Worm (Caenorhabditis elegans) whole organism, L4 larva: ENCODE measurements around the gene Y39E4B.6.
A peak's percentile ranks its signal among the peaks of the same experiment; 100 is the strongest.

ENCODE experiments used
- F49E8.2 ChIP-seq: sonication (generic microtip); optimal IDR thresholded peaks from 2 replicates; lab custom pipeline; 2016; ENCODE audit warnings: missing compliant biosample characterization, mild to moderate bottlenecking, missing genetic modification characterization, borderline replicate concordance
- R02D3.7 ChIP-seq: fragments of 150-350 bp; sonication (generic microtip); optimal IDR thresholded peaks from 3 replicates; lab custom pipeline; 2014; ENCODE audit warnings: missing biosample characterization, missing genetic modification characterization
- aha-1 ChIP-seq: fragments of 150-350 bp; peaks from one replicate; lab custom pipeline; 2014; ENCODE audit warnings: missing biosample characterization, missing genetic modification characterization
- attf-4 ChIP-seq: sonication (generic microtip); optimal IDR thresholded peaks from 3 replicates; lab custom pipeline; 2017; ENCODE audit warnings: missing biosample characterization, missing genetic modification characterization
- ceh-62 ChIP-seq: sonication (generic microtip); optimal IDR thresholded peaks from 2 replicates; lab custom pipeline; 2017; ENCODE audit warnings: missing biosample characterization, missing genetic modification characterization
- ces-1 ChIP-seq: fragments of 150-350 bp; sonication (generic microtip); optimal IDR thresholded peaks from 4 replicates; lab custom pipeline; 2014; ENCODE audit warnings: missing biosample characterization, missing genetic modification reagents, missing genetic modification characterization
- ctbp-1 ChIP-seq: fragments of 200-800 bp; sonication (Bioruptor generic); IDR thresholded peaks from 2 replicates; pipeline ENCODE4 v1.3.6; 2022; ENCODE audit warnings: missing genetic modification reagents, missing genetic modification characterization, missing compliant biosample characterization
- daf-12 ChIP-seq: fragments of 150-350 bp; optimal IDR thresholded peaks from 2 replicates; lab custom pipeline; 2014; ENCODE audit warnings: missing biosample characterization, missing genetic modification reagents, missing genetic modification characterization
- daf-16 ChIP-seq, 3 experiments: sonication (generic microtip); optimal IDR thresholded peaks; 2 replicates each; lab custom pipeline; 2016 to 2017; ENCODE audit warnings: missing genetic modification characterization in 3 of 3, missing genetic modification reagents in 3 of 3, mild to moderate bottlenecking in 2 of 3, missing compliant biosample characterization in 2 of 3, missing biosample characterization in 1 of 3, moderate library complexity in 1 of 3
- dmd-8 ChIP-seq: fragments of 200-800 bp; sonication (Bioruptor generic); IDR thresholded peaks from 2 replicates; pipeline ENCODE4 v1.3.6; 2022; ENCODE audit warnings: missing genetic modification characterization, missing compliant biosample characterization
- fkh-10 ChIP-seq: fragments of 150-350 bp; optimal IDR thresholded peaks from 2 replicates; lab custom pipeline; 2014; ENCODE audit warnings: missing biosample characterization, missing genetic modification reagents, missing genetic modification characterization
- gei-8 ChIP-seq: fragments of 200-800 bp; sonication (Bioruptor generic); optimal IDR thresholded peaks from 2 replicates; lab custom pipeline; 2018; ENCODE audit warnings: mild to moderate bottlenecking, missing genetic modification characterization, missing compliant biosample characterization
- hmg-1.1 ChIP-seq: fragments of 200-800 bp; sonication (Bioruptor generic); IDR thresholded peaks from 2 replicates; pipeline ENCODE4 v1.3.6; 2022; ENCODE audit warnings: missing genetic modification reagents, missing genetic modification characterization, missing compliant biosample characterization
- lin-15B ChIP-seq: fragments of 150-350 bp; sonication (generic microtip); optimal IDR thresholded peaks from 3 replicates; lab custom pipeline; 2014; ENCODE audit warnings: missing biosample characterization, missing genetic modification characterization
- lin-38 ChIP-seq: fragments of 200-800 bp; sonication (Bioruptor generic); IDR thresholded peaks from 2 replicates; pipeline ENCODE4 v1.3.6; 2022; ENCODE audit warnings: missing genetic modification reagents, missing genetic modification characterization, missing compliant biosample characterization
- madf-5 ChIP-seq, 2 experiments: fragments of 200-800 bp; sonication (Bioruptor generic); IDR thresholded peaks; 2 replicates each; pipeline ENCODE4 v1.3.6; 2022; ENCODE audit warnings: missing compliant biosample characterization in 2 of 2, missing genetic modification characterization in 2 of 2
- mdl-1 ChIP-seq, 2 experiments: fragments of 150-350 bp in 1 of 2; sonication (generic microtip) in 1 of 2; optimal IDR thresholded peaks; 2 replicates each; lab custom pipeline; 2014 to 2017; ENCODE audit warnings: missing biosample characterization in 2 of 2, missing genetic modification characterization in 2 of 2
- mdt-29 ChIP-seq: fragments of 200-800 bp; sonication (Bioruptor generic); IDR thresholded peaks from 2 replicates; pipeline ENCODE4 v1.3.6; 2022; ENCODE audit warnings: missing genetic modification reagents, missing genetic modification characterization, missing compliant biosample characterization
- mxl-3 ChIP-seq: fragments of 200-800 bp; sonication (Bioruptor generic); optimal IDR thresholded peaks from 2 replicates; lab custom pipeline; 2018; ENCODE audit warnings: mild to moderate bottlenecking, missing genetic modification characterization, missing compliant biosample characterization
- nhr-102 ChIP-seq: sonication (generic microtip); optimal IDR thresholded peaks from 2 replicates; lab custom pipeline; 2016; ENCODE audit warnings: mild to moderate bottlenecking, missing genetic modification characterization, moderate library complexity, missing compliant biosample characterization
- nhr-237 ChIP-seq: sonication (generic microtip); optimal IDR thresholded peaks from 2 replicates; lab custom pipeline; 2017; ENCODE audit warnings: missing biosample characterization, missing genetic modification characterization
- nhr-48 ChIP-seq: sonication (generic microtip); optimal IDR thresholded peaks from 2 replicates; lab custom pipeline; 2016; ENCODE audit warnings: mild to moderate bottlenecking, missing genetic modification characterization, missing compliant biosample characterization
- nhr-76 ChIP-seq: fragments of 150-350 bp; optimal IDR thresholded peaks from 2 replicates; lab custom pipeline; 2014; ENCODE audit warnings: missing biosample characterization, missing genetic modification characterization
- pqm-1 ChIP-seq: sonication (generic microtip); optimal IDR thresholded peaks from 2 replicates; lab custom pipeline; 2017; ENCODE audit warnings: missing biosample characterization, missing genetic modification characterization
- snpc-1.2 ChIP-seq: fragments of 200-800 bp; sonication (Bioruptor generic); IDR thresholded peaks from 2 replicates; pipeline ENCODE4 v1.3.6; 2022; ENCODE audit warnings: missing genetic modification reagents, missing genetic modification characterization, missing compliant biosample characterization
- tag-97 ChIP-seq: fragments of 200-800 bp; sonication (Bioruptor generic); IDR thresholded peaks from 2 replicates; pipeline ENCODE4 v1.3.6; 2022; ENCODE audit warnings: missing genetic modification characterization, missing compliant biosample characterization
- unc-62 ChIP-seq, 3 experiments: fragments of 150-350 bp in 1 of 3; sonication (generic microtip); optimal IDR thresholded peaks in 2 of 3; peaks in 1 of 3; 1 replicate in 1 of 3; 2 replicates in 2 of 3; lab custom pipeline; 2014 to 2017; ENCODE audit warnings: missing biosample characterization in 3 of 3, missing genetic modification characterization in 3 of 3, missing genetic modification reagents in 3 of 3, missing genotype in 1 of 3
- vab-7 ChIP-seq: fragments of 200-800 bp; sonication (Bioruptor generic); IDR thresholded peaks from 2 replicates; pipeline ENCODE4 v1.3.6; 2022; ENCODE audit warnings: missing genetic modification reagents, missing genetic modification characterization, missing compliant biosample characterization
- ztf-7 ChIP-seq: fragments of 150-350 bp; optimal IDR thresholded peaks from 2 replicates; lab custom pipeline; 2014; ENCODE audit warnings: missing biosample characterization, missing genetic modification characterization

The Y39E4B.6 gene

ce11 chrIII:13119520-13119919 lies 49.0 kb downstream of the Y39E4B.6 start, which contains the start of gene zig-8:
Gene zig-8, plus strand, starts transcription at chrIII:13119820.
- TF ChIP-seq tag-97: no peak
- peak; percentile 23 for TF ChIP-seq aha-1 (tag; lab: Kevin White, UChicago)
- TF ChIP-seq ceh-62 (tag; lab: Kevin White, UChicago): no peak
- TF ChIP-seq ctbp-1 (GFP tag; lab: Robert Waterston, UW): peak; percentile 23; the same call in 1 of the 2 replicates
- no peak for TF ChIP-seq gei-8 (GFP tag; lab: Kevin White, UChicago)

DNA sequence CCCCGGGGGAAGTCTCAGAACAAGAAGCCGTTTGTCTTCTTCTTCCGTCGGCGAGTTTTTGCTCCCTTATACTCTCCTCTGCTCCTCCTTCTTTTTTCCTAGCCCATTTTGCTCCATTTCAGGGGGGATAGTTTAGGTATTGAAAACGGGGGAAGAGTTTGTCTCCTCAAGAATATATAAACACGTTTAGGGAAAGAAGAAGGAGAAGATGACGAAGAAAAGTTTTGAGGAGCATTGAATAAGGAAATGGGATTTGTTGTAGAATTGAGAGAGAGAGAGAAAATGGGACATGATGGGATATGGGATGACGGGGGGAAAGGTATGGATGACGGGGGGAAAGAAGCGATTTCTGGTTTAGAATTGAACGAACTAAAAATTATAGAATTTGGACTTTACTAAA lies 52.9 kb downstream of the Y39E4B.6 start:
- TF ChIP-seq daf-16 (GFP tag; optimal IDR thresholded peaks at IDR 0.05; lab: Kevin White, UChicago) (no peak), daf-16 (tag; optimal IDR thresholded peaks at IDR 0.05; lab: Kevin White, UChicago) (no peak), mdt-29 (no peak), unc-62 (GFP tag; optimal IDR thresholded peaks at IDR 0.05 in 1 of 2; lab: Kevin White, UChicago) (peak in 1 of 2 experiments; percentile 38), unc-62 (tag; optimal IDR thresholded peaks at IDR 0.05; lab: Kevin White, UChicago) (no peak), nhr-48 (tag; lab: Kevin White, UChicago) (no peak), hmg-1.1 (GFP tag; lab: Robert Waterston, UW) (no peak), lin-15B (tag; lab: Kevin White, UChicago) (no peak), dmd-8 (GFP tag; lab: Robert Waterston, UW) (no peak), pqm-1 (tag; lab: Kevin White, UChicago) (no peak), fkh-10 (GFP tag; lab: Kevin White, UChicago) (peak; percentile 91), nhr-102 (tag; lab: Kevin White, UChicago) (no peak), snpc-1.2 (GFP tag; lab: Robert Waterston, UW) (no peak), lin-38 (GFP tag; lab: Robert Waterston, UW) (no peak), R02D3.7 (tag; lab: Kevin White, UChicago) (no peak), daf-12 (tag; lab: Kevin White, UChicago) (no peak), mdl-1 (tag; optimal IDR thresholded peaks at IDR 0.05; lab: Kevin White, UChicago) (no peak), ces-1 (GFP tag; lab: Kevin White, UChicago) (peak; percentile 30), madf-5 (GFP tag; IDR thresholded peaks at IDR 0.05; lab: Robert Waterston, UW) (no peak), F49E8.2 (tag; lab: Kevin White, UChicago) (no peak), attf-4 (tag; lab: Kevin White, UChicago) (no peak), vab-7 (GFP tag; lab: Robert Waterston, UW) (no peak), mxl-3 (GFP tag; lab: Kevin White, UChicago) (no peak), ztf-7 (tag; lab: Kevin White, UChicago) (no peak), nhr-237 (tag; lab: Kevin White, UChicago) (no peak), nhr-76 (tag; lab: Kevin White, UChicago) (no peak)
- TF ChIP-seq, all 104 proteins: peak for 3
